Fruit fly (Drosophila melanogaster) whole organism, embryonic: ENCODE measurements around the gene pkaap.

Source experiments
- Antp ChIP-seq: fragments of 200-800 bp; sonication (Bioruptor generic); optimal IDR thresholded peaks from 3 replicates; lab custom pipeline; 2016; ENCODE audit warnings: missing biosample characterization, missing genetic modification characterization
- CG12104 ChIP-seq: fragments of 200-800 bp; sonication (Bioruptor generic); optimal IDR thresholded peaks from 3 replicates; lab custom pipeline; 2016; ENCODE audit warnings: missing biosample characterization, missing genetic modification characterization
- CG12236 ChIP-seq: fragments of 200-800 bp; sonication (Bioruptor generic); optimal IDR thresholded peaks from 2 replicates; lab custom pipeline; 2016; ENCODE audit warnings: missing biosample characterization, missing genetic modification characterization
- CG14014 ChIP-seq: fragments of 200-800 bp; sonication (Bioruptor generic); IDR thresholded peaks from 2 replicates; pipeline ENCODE4 v1.3.6; 2022; ENCODE audit warnings: missing biosample characterization, missing genetic modification characterization
- CG14710 ChIP-seq: fragments of 200-800 bp; sonication (Bioruptor generic); optimal IDR thresholded peaks from 3 replicates; lab custom pipeline; 2019; ENCODE audit warnings: missing biosample characterization, mild to moderate bottlenecking, missing genetic modification characterization, moderate library complexity
- CG14965 ChIP-seq: fragments of 200-800 bp; sonication (Bioruptor generic); optimal IDR thresholded peaks from 2 replicates; lab custom pipeline; 2016; ENCODE audit warnings: missing biosample characterization, missing genetic modification characterization, borderline replicate concordance
- CG30431 ChIP-seq: fragments of 200-800 bp; sonication (Bioruptor generic); optimal IDR thresholded peaks from 2 replicates; lab custom pipeline; 2017; ENCODE audit warnings: missing biosample characterization, missing genetic modification characterization
- CG32767 ChIP-seq: fragments of 200-800 bp; sonication (Bioruptor generic); IDR thresholded peaks from 2 replicates; pipeline ENCODE4 v1.3.6; 2022; ENCODE audit warnings: missing biosample characterization, missing genetic modification characterization
- CG33213 ChIP-seq: fragments of 200-800 bp; sonication (Bioruptor generic); optimal IDR thresholded peaks from 3 replicates; lab custom pipeline; 2016; ENCODE audit warnings: missing biosample characterization, missing genetic modification characterization
- CG3838 ChIP-seq: fragments of 200-800 bp; sonication (Bioruptor generic); optimal IDR thresholded peaks from 3 replicates; lab custom pipeline; 2016; ENCODE audit warnings: missing biosample characterization, missing genetic modification characterization
- CG4404 ChIP-seq: fragments of 200-800 bp; sonication (Bioruptor generic); IDR thresholded peaks from 2 replicates; pipeline ENCODE4 v1.3.6; 2022; ENCODE audit warnings: missing biosample characterization, missing genetic modification characterization
- CG6791 ChIP-seq: fragments of 200-800 bp; sonication (Bioruptor generic); IDR thresholded peaks from 3 replicates; pipeline ENCODE4 v1.3.6; 2022; ENCODE audit warnings: missing biosample characterization, missing genetic modification characterization; ENCODE audit not compliant: partially characterized antibody
- CG7556 ChIP-seq: fragments of 200-800 bp; sonication (Bioruptor generic); optimal IDR thresholded peaks from 2 replicates; lab custom pipeline; 2017; ENCODE audit warnings: missing biosample characterization, mild to moderate bottlenecking, missing genetic modification characterization
- CG7839 ChIP-seq: fragments of 200-800 bp; sonication (Bioruptor generic); optimal IDR thresholded peaks from 3 replicates; lab custom pipeline; 2018; ENCODE audit warnings: missing biosample characterization, mild to moderate bottlenecking, missing genetic modification characterization, moderate library complexity
- CG8290 ChIP-seq, 3 experiments: fragments of 200-800 bp; sonication (Bioruptor generic); optimal IDR thresholded peaks; 2 replicates each; lab custom pipeline; 2016 to 2019; ENCODE audit warnings: missing biosample characterization in 3 of 3, missing genetic modification characterization in 3 of 3, mild to moderate bottlenecking in 2 of 3, moderate library complexity in 1 of 3
- Deaf1 ChIP-seq: fragments of 200-800 bp; optimal IDR thresholded peaks from 3 replicates; lab custom pipeline; 2019; ENCODE audit warnings: missing biosample characterization, mild to moderate bottlenecking, missing genetic modification characterization, moderate library complexity
- ERR ChIP-seq: fragments of 200-800 bp; sonication (Bioruptor generic); optimal IDR thresholded peaks from 2 replicates; lab custom pipeline; 2016; ENCODE audit warnings: missing biosample characterization, missing genetic modification characterization
- Fer3 ChIP-seq: fragments of 200-800 bp; sonication (Bioruptor generic); optimal IDR thresholded peaks from 2 replicates; lab custom pipeline; 2018; ENCODE audit warnings: missing biosample characterization, mild to moderate bottlenecking, missing genetic modification characterization, moderate library complexity
- HLHmδ ChIP-seq: fragments of 200-800 bp; sonication (Bioruptor generic); optimal IDR thresholded peaks from 2 replicates; lab custom pipeline; 2018; ENCODE audit warnings: missing biosample characterization, mild to moderate bottlenecking, missing genetic modification characterization, moderate library complexity
- MESR4 ChIP-seq: fragments of 200-800 bp; sonication (Bioruptor generic); optimal IDR thresholded peaks from 2 replicates; lab custom pipeline; 2018; ENCODE audit warnings: missing biosample characterization, mild to moderate bottlenecking, missing genetic modification characterization, moderate library complexity
- Meics ChIP-seq: fragments of 200-800 bp; sonication (Bioruptor generic); optimal IDR thresholded peaks from 2 replicates; lab custom pipeline; 2017; ENCODE audit warnings: missing biosample characterization, mild to moderate bottlenecking, missing genetic modification characterization
- Myb ChIP-seq: fragments of 200-800 bp; sonication (Bioruptor generic); optimal IDR thresholded peaks from 2 replicates; lab custom pipeline; 2016; ENCODE audit warnings: missing biosample characterization, missing genetic modification characterization
- NC2α ChIP-seq: fragments of 200-800 bp; sonication (Bioruptor generic); optimal IDR thresholded peaks from 2 replicates; lab custom pipeline; 2016; ENCODE audit warnings: missing biosample characterization, missing genetic modification characterization
- Neu2 ChIP-seq: fragments of 200-800 bp; sonication (Bioruptor generic); optimal IDR thresholded peaks from 3 replicates; lab custom pipeline; 2016; ENCODE audit warnings: missing biosample characterization, missing genetic modification characterization, borderline replicate concordance
- Sox100B ChIP-seq: fragments of 200-800 bp; sonication (Bioruptor generic); optimal IDR thresholded peaks from 3 replicates; lab custom pipeline; 2018; ENCODE audit warnings: missing biosample characterization, mild to moderate bottlenecking, missing genetic modification characterization
- Xrp1 ChIP-seq: fragments of 200-800 bp; sonication (Bioruptor generic); IDR thresholded peaks from 2 replicates; pipeline ENCODE4 v1.3.6; 2022; ENCODE audit warnings: missing biosample characterization, missing genetic modification characterization
- ase ChIP-seq: fragments of 200-800 bp; sonication (Bioruptor generic); IDR thresholded peaks from 3 replicates; pipeline ENCODE4 v1.3.6; 2022; ENCODE audit warnings: missing biosample characterization, missing genetic modification characterization
- chn ChIP-seq: fragments of 200-800 bp; sonication (Bioruptor generic); optimal IDR thresholded peaks from 2 replicates; lab custom pipeline; 2016; ENCODE audit warnings: missing biosample characterization, missing genetic modification characterization
- dysf ChIP-seq: fragments of 200-800 bp; sonication (Bioruptor generic); IDR thresholded peaks from 3 replicates; pipeline ENCODE4 v1.3.6; 2022; ENCODE audit warnings: missing biosample characterization, missing genetic modification characterization
- ems ChIP-seq: fragments of 200-800 bp; sonication (Bioruptor generic); optimal IDR thresholded peaks from 3 replicates; lab custom pipeline; 2016; ENCODE audit warnings: missing biosample characterization, missing genetic modification characterization
- ftz-f1 ChIP-seq: fragments of 200-800 bp; sonication (Bioruptor generic); optimal IDR thresholded peaks from 2 replicates; lab custom pipeline; 2016; ENCODE audit warnings: missing biosample characterization, missing genetic modification characterization
- hb ChIP-seq: fragments of 200-800 bp; sonication (Bioruptor generic); IDR thresholded peaks from 3 replicates; pipeline ENCODE4 v1.3.6; 2022; ENCODE audit warnings: missing biosample characterization, missing genetic modification characterization; ENCODE audit not compliant: partially characterized antibody
- kah ChIP-seq: fragments of 200-800 bp; sonication (Bioruptor generic); optimal IDR thresholded peaks from 2 replicates; lab custom pipeline; 2018; ENCODE audit warnings: missing biosample characterization, mild to moderate bottlenecking, missing genetic modification characterization
- kni ChIP-seq: fragments of 200-800 bp; sonication (Bioruptor generic); optimal IDR thresholded peaks from 3 replicates; lab custom pipeline; 2017; ENCODE audit warnings: mild to moderate bottlenecking, missing biosample characterization, missing genetic modification reagents, missing genetic modification characterization
- lilli ChIP-seq: fragments of 200-800 bp; sonication (Bioruptor generic); optimal IDR thresholded peaks from 3 replicates; lab custom pipeline; 2016; ENCODE audit warnings: missing biosample characterization, missing genetic modification characterization
- odd ChIP-seq: fragments of 200-800 bp; sonication (Bioruptor generic); optimal IDR thresholded peaks from 2 replicates; lab custom pipeline; 2017; ENCODE audit warnings: missing biosample characterization, mild to moderate bottlenecking, missing genetic modification characterization
- p53 ChIP-seq: fragments of 200-800 bp; sonication (Bioruptor generic); optimal IDR thresholded peaks from 2 replicates; lab custom pipeline; 2016; ENCODE audit warnings: missing biosample characterization, missing genetic modification characterization
- ranshi ChIP-seq: fragments of 200-800 bp; sonication (Bioruptor generic); IDR thresholded peaks from 2 replicates; pipeline ENCODE4 v1.3.6; 2022; ENCODE audit warnings: missing biosample characterization, missing genetic modification characterization
- rib ChIP-seq: fragments of 200-800 bp; sonication (Bioruptor generic); IDR thresholded peaks from 2 replicates; pipeline ENCODE4 v1.3.6; 2022; ENCODE audit warnings: missing biosample characterization, missing genetic modification characterization
- sd ChIP-seq: fragments of 200-800 bp; sonication (Bioruptor generic); optimal IDR thresholded peaks from 3 replicates; lab custom pipeline; 2018; ENCODE audit warnings: missing biosample characterization, mild to moderate bottlenecking, missing genetic modification characterization, moderate library complexity
- sisA ChIP-seq: fragments of 200-800 bp; sonication (Bioruptor generic); IDR thresholded peaks from 2 replicates; pipeline ENCODE4 v1.3.6; 2022; ENCODE audit warnings: missing biosample characterization, missing genetic modification characterization
- tio ChIP-seq: fragments of 200-800 bp; sonication (Bioruptor generic); optimal IDR thresholded peaks from 2 replicates; lab custom pipeline; 2017; ENCODE audit warnings: missing biosample characterization, missing genetic modification characterization, inconsistent platforms
- vnd ChIP-seq: fragments of 200-800 bp; sonication (Bioruptor generic); IDR thresholded peaks from 3 replicates; pipeline ENCODE4 v1.3.6; 2022; ENCODE audit warnings: missing biosample characterization, missing genetic modification characterization; ENCODE audit not compliant: partially characterized antibody
- wek ChIP-seq: fragments of 200-800 bp; sonication (Bioruptor generic); optimal IDR thresholded peaks from 3 replicates; lab custom pipeline; 2018; ENCODE audit warnings: missing biosample characterization, mild to moderate bottlenecking, missing genetic modification characterization, moderate library complexity
- zf30C ChIP-seq: fragments of 200-800 bp; sonication (Bioruptor generic); optimal IDR thresholded peaks from 3 replicates; lab custom pipeline; 2018; ENCODE audit warnings: missing biosample characterization, mild to moderate bottlenecking, missing genetic modification characterization

Gene pkaap

DNA sequence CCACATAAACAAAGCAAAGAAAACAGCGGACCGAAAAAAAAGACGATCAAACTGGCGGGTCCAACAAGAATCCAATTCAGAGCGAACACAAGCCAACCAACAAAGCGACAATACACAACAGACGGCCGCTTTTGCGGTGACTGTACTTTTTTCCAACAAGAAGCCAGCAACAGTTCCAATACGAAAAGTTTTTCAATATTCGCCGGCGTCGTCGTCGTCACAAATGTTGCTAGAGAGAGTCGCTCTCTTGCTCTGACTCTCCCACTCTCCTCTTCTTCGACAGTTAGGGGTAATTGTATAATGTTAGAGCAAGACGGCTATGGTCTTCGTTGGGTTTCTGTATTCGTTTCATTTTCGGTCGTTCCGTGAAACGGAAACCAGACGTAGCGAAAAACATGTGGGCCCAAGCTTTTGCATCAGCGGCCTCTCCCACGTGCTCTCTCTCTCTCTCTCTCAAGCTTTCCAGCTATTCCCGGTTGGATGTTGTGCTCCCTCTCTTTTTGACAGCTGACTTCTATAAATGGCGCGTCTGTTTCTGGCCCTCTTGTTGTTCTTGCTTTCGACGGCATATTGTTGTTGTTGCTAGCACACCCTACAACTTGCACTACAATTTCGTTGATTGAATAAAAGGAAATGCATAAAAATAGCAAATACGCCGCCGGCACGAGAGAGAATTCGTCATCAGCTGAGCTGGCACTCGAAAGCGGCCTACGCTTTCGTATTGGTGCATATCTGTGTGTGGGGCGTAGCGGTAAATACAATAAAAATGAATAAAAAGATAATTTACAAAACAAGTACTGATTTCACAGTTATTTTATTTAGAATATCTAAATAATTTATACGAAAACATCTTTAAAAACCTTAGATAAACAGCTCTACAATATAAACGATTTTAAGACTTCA, 18.6 kb upstream of the pkaap start (continued):
- TF ChIP-seq CG33213, result peak; percentile 22
- TF ChIP-seq Meics (GFP tag; lab: Kevin White, UChicago), result peak; percentile 91
- TF ChIP-seq MESR4 (GFP tag; lab: Kevin White, UChicago), result no peak
- no peak for TF ChIP-seq CG6791 (GFP tag; lab: Robert Waterston, UW)
- TF ChIP-seq kah (GFP tag; lab: Kevin White, UChicago), result peak; percentile 90
- peak; percentile 93 for TF ChIP-seq kni (GFP tag; lab: Kevin White, UChicago)
- TF ChIP-seq hb (GFP tag; lab: Robert Waterston, UW), result no peak
- TF ChIP-seq Antp (GFP tag; lab: Kevin White, UChicago), result no peak
- TF ChIP-seq CG3838, result peak; percentile 99
- peak; percentile 17 for TF ChIP-seq CG14965 (GFP tag; lab: Kevin White, UChicago)
- no peak for TF ChIP-seq CG30431 (GFP tag; lab: Kevin White, UChicago)
- peak; percentile 27 for TF ChIP-seq NC2α (GFP tag; lab: Kevin White, UChicago)
- no peak for TF ChIP-seq Myb (GFP tag; lab: Kevin White, UChicago)
- TF ChIP-seq ERR (GFP tag; lab: Kevin White, UChicago), result peak; percentile 43
- TF ChIP-seq Fer3 (tag; lab: Kevin White, UChicago), result peak; percentile 81
- no peak for TF ChIP-seq ranshi (GFP tag; lab: Robert Waterston, UW)

DNA sequence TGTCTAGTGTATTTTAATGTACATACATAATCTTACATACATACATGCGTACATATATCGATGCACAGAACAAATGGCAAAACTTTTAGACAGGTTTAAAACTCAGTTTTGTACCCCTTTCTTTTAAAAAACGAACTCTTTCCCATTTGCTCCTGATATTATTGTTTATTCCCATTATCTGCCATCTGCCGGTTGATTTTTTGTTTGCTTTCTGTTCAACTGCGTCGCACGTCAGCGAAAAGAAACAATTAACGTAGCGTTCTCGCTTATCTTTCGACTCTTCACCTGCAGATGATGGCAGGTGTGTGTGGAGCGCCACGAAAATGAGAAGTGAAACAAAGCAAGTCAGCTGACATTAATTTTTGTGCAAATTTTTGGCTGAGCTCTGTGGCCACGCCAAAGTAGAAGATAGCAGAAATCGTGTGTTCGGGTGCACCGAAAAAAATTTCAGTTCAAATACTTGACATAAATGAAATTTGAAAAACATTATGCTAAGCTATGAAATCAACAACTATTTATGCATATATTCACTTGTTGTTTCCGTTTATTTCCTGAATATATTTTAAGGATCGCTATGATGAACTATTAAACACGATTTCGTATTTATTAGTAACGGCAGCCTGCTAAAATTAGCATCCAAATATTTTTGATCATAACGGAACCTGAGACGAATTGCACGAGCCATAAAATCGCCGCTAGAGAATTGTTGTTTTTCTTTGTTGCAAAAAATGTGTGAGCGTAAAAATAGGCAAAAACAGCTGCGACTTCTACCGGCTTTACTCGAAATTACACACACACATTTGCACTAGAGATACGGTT, 17.2 kb upstream of the pkaap start:
- TF ChIP-seq CG7556, result peak; percentile 22
- no peak for TF ChIP-seq CG8290 (GFP tag; optimal IDR thresholded peaks at IDR 0.05; lab: Kevin White, UChicago)
- no peak for TF ChIP-seq CG8290 (tag; optimal IDR thresholded peaks at IDR 0.05; lab: Kevin White, UChicago)
- no peak for TF ChIP-seq Neu2
- TF ChIP-seq dysf (GFP tag; lab: Robert Waterston, UW), result no peak
- TF ChIP-seq CG30431 (GFP tag; lab: Kevin White, UChicago), result no peak
- TF ChIP-seq Xrp1 (GFP tag; lab: Robert Waterston, UW), result no peak
- no peak for TF ChIP-seq vnd (GFP tag; lab: Robert Waterston, UW)
- TF ChIP-seq rib (GFP tag; lab: Robert Waterston, UW), result no peak
- TF ChIP-seq lilli (GFP tag; lab: Kevin White, UChicago), result no peak
- TF ChIP-seq kah (GFP tag; lab: Kevin White, UChicago), result no peak
- TF ChIP-seq HLHmδ, result no peak
- peak; percentile 37 for TF ChIP-seq Sox100B (GFP tag; lab: Kevin White, UChicago)
- no peak for TF ChIP-seq tio (GFP tag; lab: Kevin White, UChicago)
- TF ChIP-seq CG32767 (GFP tag; lab: Robert Waterston, UW), result no peak
- TF ChIP-seq ranshi (GFP tag; lab: Robert Waterston, UW), result no peak
- peak; percentile 6 for TF ChIP-seq Deaf1
- no peak for TF ChIP-seq CG12104 (GFP tag; lab: Kevin White, UChicago)
- TF ChIP-seq chn, result no peak
- TF ChIP-seq odd (GFP tag; lab: Kevin White, UChicago), result no peak
- TF ChIP-seq CG7839 (tag; lab: Kevin White, UChicago), result peak; percentile 33
- TF ChIP-seq ase, result no peak
- no peak for TF ChIP-seq ftz-f1 (GFP tag; lab: Kevin White, UChicago)
- TF ChIP-seq CG4404 (GFP tag; lab: Robert Waterston, UW), result no peak
- no peak for TF ChIP-seq ems (GFP tag; lab: Kevin White, UChicago)
- no peak for TF ChIP-seq CG14710
- TF ChIP-seq CG12236 (GFP tag; lab: Kevin White, UChicago), result no peak
- no peak for TF ChIP-seq sd (tag; lab: Kevin White, UChicago)
- TF ChIP-seq sisA (GFP tag; lab: Robert Waterston, UW), result no peak
- no peak for TF ChIP-seq NC2α (GFP tag; lab: Kevin White, UChicago)
- TF ChIP-seq zf30C (GFP tag; lab: Kevin White, UChicago), result no peak
- TF ChIP-seq wek (GFP tag; lab: Kevin White, UChicago), result no peak
- TF ChIP-seq CG14014, result no peak
- TF ChIP-seq p53 (GFP tag; lab: Kevin White, UChicago), result no peak
